Worm (Caenorhabditis elegans) whole organism, midembryonic: Measurements from ENCODE around the gene wrn-1.

Experiments
- T22C8.4 ChIP-seq: fragments of 200-800 bp; sonication (Bioruptor generic); IDR thresholded peaks from 2 replicates; pipeline ENCODE4 v1.3.6; 2022; ENCODE audit warnings: missing genetic modification characterization, missing compliant biosample characterization
- cog-1 ChIP-seq: sonication (generic microtip); optimal IDR thresholded peaks from 2 replicates; lab custom pipeline; 2016; ENCODE audit warnings: missing genetic modification characterization, missing compliant biosample characterization
- flt-1 ChIP-seq: fragments of 200-800 bp; sonication (Bioruptor generic); IDR thresholded peaks from 2 replicates; pipeline ENCODE4 v1.3.6; 2022; ENCODE audit warnings: missing genetic modification characterization, missing compliant biosample characterization
- med-1 ChIP-seq: sonication (generic microtip); optimal IDR thresholded peaks from 2 replicates; lab custom pipeline; 2017; ENCODE audit warnings: missing genetic modification characterization, mild to moderate bottlenecking, missing compliant biosample characterization, antibody characterized with exemption, missing genetic modification reagents; ENCODE audit not compliant: insufficient read depth
- tab-1 ChIP-seq: fragments of 200-800 bp; sonication (Bioruptor generic); IDR thresholded peaks from 2 replicates; pipeline ENCODE4 v1.3.6; 2022; ENCODE audit warnings: missing genetic modification characterization, missing compliant biosample characterization
- ztf-23 ChIP-seq: fragments of 200-800 bp; sonication (Bioruptor generic); IDR thresholded peaks from 2 replicates; pipeline ENCODE4 v1.3.6; 2022; ENCODE audit warnings: missing genetic modification reagents, missing genetic modification characterization, missing compliant biosample characterization
- ztf-29 ChIP-seq: fragments of 200-800 bp; sonication (Bioruptor generic); IDR thresholded peaks from 2 replicates; pipeline ENCODE4 v1.3.6; 2022; ENCODE audit warnings: missing genetic modification reagents, missing genetic modification characterization, missing compliant biosample characterization

ce11 chrII:6561300-6561699 is 6.5 kb downstream of the wrn-1 start, which contains the start of gene F18C5.10:
- TF ChIP-seq ztf-29 (GFP tag; lab: Robert Waterston, UW) (no peak), flt-1 (GFP tag; lab: Robert Waterston, UW) (no peak), tab-1 (GFP tag; lab: Robert Waterston, UW) (no peak), T22C8.4 (GFP tag; lab: Robert Waterston, UW) (no peak), med-1 (GFP tag; lab: Kevin White, UChicago) (no peak), cog-1 (no peak), ztf-23 (GFP tag; lab: Robert Waterston, UW) (no peak)
